Worm (Caenorhabditis elegans): ENCODE data around the gene R10E8.8.
"Not testable (repeated sequence)": the region's sequence is repeated elsewhere in the genome, so short reads cannot be mapped to it uniquely, and the experiment has no call there.

ce11 chrV:18216175-18216574 is 25.3 kb downstream of the R10E8.8 start, which contains the start of gene F16H6.8:
- not testable (repeated sequence) for TF ChIP-seq nhr-237 (tag; optimal IDR thresholded peaks at IDR 0.05); lin-13 (GFP tag; optimal IDR thresholded peaks at IDR 0.05); pag-3 (tag; optimal IDR thresholded peaks at IDR 0.05; ENCODE audit: borderline replicate concordance, insufficient read depth); aha-1 (tag; optimal IDR thresholded peaks at IDR 0.05); pqm-1 (tag; optimal IDR thresholded peaks at IDR 0.05); tbx-2 (tag; optimal IDR thresholded peaks at IDR 0.05); elt-3 (tag; optimal IDR thresholded peaks at IDR 0.05); nhr-77 (tag; optimal IDR thresholded peaks at IDR 0.05); vab-15 (tag; optimal IDR thresholded peaks at IDR 0.05); ama-1 (optimal IDR thresholded peaks at IDR 0.05); blmp-1 (tag; optimal IDR thresholded peaks at IDR 0.05); sptf-1 (tag; optimal IDR thresholded peaks at IDR 0.05)
